Worm (Caenorhabditis elegans): ENCODE data around the gene acbp-3.
A peak's percentile ranks its signal among the peaks of the same experiment; 100 is the strongest.

acbp-3 gene

DNA sequence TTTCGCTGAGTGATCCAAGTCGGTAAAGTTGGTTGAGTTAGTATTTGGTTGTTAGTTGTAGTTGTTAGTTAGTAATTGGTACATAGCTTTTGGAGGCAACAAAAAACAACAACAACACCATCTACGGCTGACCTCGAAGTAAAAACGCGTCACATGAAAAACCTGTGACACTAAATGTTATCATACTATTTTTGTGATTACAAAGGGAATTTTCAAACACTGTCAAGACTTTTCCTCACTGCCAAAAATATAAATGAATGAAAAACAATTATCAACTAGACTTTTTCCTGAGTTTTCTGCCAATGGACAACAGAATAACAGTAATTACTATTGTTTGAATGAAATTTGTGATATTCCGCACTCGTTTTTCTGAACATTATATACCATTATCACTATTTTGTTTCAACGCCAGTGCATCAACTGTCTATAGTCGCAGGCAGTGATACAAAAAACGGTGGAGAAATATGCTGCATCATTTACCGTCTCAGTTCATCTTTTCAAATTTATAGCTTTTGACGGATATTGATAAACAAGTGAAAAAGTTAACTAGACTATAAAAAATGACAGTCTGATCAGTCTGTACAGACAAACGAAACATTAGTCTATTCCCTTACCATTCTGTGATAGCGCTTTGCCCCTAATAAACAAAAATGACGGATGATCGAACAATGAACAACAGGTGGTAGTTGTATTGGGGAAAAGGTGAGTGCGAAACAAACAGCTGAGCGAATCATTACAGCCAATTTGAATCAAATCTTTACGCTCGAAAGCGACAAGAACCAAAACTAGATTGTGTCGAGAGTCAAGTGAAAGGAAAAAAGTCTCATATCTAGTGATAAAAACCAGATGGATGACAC, 11.6 kb downstream of the acbp-3 start:
- peak; percentile 39 for TF ChIP-seq fos-1 (tag; optimal IDR thresholded peaks at IDR 0.05)
- peak; percentile 9 for TF ChIP-seq blmp-1 (tag; optimal IDR thresholded peaks at IDR 0.05; ENCODE audit: insufficient read depth)
- TF ChIP-seq nhr-23 (tag; optimal IDR thresholded peaks at IDR 0.05) = no peak
- peak; percentile 4 for TF ChIP-seq sma-3 (GFP tag; optimal IDR thresholded peaks at IDR 0.05)

DNA sequence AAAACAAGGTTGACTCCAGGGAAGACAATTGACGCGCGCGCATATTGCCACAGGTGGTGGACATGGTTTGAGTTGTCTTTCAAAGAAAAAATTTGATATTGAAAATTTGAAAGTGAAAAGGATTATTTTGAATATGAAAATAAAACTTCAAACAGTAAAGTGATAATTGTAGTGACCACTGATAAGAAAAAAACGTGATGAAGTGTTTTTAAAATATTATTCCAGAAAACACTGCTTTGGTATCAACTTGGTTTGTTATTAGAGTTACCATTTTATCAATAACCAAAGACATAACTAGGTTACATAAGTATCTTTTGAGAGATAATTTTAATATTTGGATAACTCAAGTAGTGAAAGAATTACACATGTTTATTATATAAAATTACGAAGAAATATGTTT, 13.1 kb downstream of the acbp-3 start:
- no peak for TF ChIP-seq alr-1 (tag; optimal IDR thresholded peaks at IDR 0.05)

DNA sequence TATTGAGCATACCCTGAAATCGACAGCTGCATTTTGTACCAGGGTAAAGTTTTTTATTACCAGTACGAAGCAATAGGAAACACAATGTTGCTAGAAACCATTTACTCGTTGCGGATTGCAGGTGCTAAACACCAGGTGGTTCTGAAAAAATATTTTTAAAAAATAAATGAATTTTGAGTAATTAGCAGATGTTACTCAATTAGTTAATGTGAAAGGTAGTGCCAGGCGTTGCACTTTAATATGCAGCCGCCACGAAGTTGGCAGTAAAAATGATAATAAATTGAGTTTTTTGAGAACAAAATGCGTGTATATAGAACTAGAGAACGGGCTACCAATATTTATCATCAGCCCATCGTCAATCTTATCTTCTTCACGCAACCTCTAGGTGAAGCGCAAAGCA, 16.5 kb downstream of the acbp-3 start, which contains the start of gene nstp-9:
Gene nstp-9 (minus strand): TSS at position 101 of the 400 bp plus-strand sequence.
- TF ChIP-seq nhr-77 (tag; optimal IDR thresholded peaks at IDR 0.05) = no peak
- TF ChIP-seq mdl-1 (tag; optimal IDR thresholded peaks at IDR 0.05) = no peak
- TF ChIP-seq ztf-1 (GFP tag; conservative IDR thresholded peaks at IDR 0.05) = no peak
- no peak for TF ChIP-seq crh-2 (tag; optimal IDR thresholded peaks at IDR 0.05)

DNA sequence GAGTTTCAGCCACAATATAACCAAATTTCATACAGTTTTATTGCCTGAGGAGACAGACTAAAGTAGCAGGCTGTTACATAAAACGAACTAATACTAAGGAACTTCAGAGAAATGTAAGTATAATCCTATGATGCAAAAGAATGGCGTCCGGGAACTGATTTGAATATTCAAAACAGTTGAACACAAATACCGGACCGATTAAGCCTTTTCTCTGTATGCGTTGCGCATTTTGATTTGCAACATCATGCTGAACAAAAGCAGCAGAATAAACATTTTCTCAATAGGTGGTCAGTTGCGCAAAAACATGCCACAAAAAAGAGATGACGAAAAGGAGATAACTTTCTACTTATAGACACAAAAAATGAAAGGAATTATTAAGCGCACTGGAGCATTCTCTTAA, 21.0 kb downstream of the acbp-3 start:
- TF ChIP-seq nhr-6 (tag; optimal IDR thresholded peaks at IDR 0.05) = no peak
- TF ChIP-seq blmp-1 (tag; optimal IDR thresholded peaks at IDR 0.05; ENCODE audit: insufficient read depth) = no peak
- TF ChIP-seq R02D3.7 (tag; optimal IDR thresholded peaks at IDR 0.05) = no peak
- no peak for TF ChIP-seq lsy-2 (tag; optimal IDR thresholded peaks at IDR 0.05)
- no peak for TF ChIP-seq unc-39 (tag; optimal IDR thresholded peaks at IDR 0.05)
- TF ChIP-seq nhr-12 (tag; optimal IDR thresholded peaks at IDR 0.05) = no peak
- TF ChIP-seq zag-1 (tag; optimal IDR thresholded peaks at IDR 0.05) = no peak
- TF ChIP-seq mab-5 (tag; optimal IDR thresholded peaks at IDR 0.05) = no peak

DNA sequence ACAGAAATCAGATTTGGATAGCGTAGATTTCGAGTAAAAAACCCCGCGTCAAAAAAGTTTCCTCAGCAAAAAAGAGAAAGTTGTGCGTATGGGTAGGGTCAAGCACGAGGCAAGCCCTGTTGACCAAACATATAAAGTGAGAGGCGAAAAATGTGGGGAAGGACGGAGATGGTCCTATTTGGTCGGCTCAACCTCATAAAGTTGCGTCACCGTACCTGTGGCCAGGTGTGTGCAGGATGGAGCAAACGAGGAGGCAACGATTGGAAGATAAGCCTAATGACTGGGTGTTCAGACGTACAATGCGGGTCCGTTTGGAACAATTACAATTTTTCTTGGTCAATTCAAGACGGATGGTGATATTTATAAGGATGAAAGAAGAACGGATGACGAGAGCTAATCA, 24.1 kb downstream of the acbp-3 start:
- no peak for TF ChIP-seq elt-1 (tag; optimal IDR thresholded peaks at IDR 0.05)
- no peak for TF ChIP-seq lin-13 (GFP tag; optimal IDR thresholded peaks at IDR 0.05)
- no peak for TF ChIP-seq skn-1 (tag; optimal IDR thresholded peaks at IDR 0.05)
- no peak for TF ChIP-seq zag-1 (tag; optimal IDR thresholded peaks at IDR 0.05)
- TF ChIP-seq lin-11 (tag; optimal IDR thresholded peaks at IDR 0.05) = no peak
- no peak for TF ChIP-seq ceh-82 (tag; optimal IDR thresholded peaks at IDR 0.05)
- no peak for TF ChIP-seq C34F6.9 (tag; optimal IDR thresholded peaks at IDR 0.05)
- no peak for TF ChIP-seq mdl-1 (tag; optimal IDR thresholded peaks at IDR 0.05)
- TF ChIP-seq mbf-1 (tag; optimal IDR thresholded peaks at IDR 0.05) = no peak
- TF ChIP-seq nhr-129 (tag; optimal IDR thresholded peaks at IDR 0.05) = no peak

DNA sequence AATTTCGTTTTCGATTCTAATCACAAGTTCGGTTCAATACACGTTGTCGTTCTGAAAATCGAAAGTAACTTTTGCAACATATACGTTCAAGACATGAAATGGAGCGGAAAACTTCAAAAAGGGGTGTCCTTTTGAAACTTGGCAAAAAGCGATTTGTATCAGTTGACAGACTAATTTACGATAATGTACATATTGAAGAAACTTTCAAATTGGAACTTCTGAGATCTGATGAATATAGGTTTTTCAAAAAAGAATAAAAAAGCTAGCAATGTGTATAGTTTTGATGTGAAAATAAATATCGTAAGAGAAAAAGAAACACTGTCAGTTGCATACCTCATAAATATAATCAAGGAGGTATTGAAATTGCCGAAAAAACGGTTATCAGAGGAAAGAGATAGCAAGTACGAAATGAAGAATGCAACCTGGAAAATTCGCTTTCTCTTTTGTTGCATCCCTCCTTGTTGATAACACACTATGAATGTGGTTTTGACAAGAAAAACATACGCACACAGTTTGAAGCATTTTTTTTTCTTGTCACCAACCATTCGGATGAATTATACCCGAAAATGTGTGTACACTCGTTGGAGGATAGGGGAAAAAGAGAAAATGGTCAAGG, 26.0 kb downstream of the acbp-3 start, which contains the start of gene dgn-1:
Gene dgn-1 (minus strand): TSS at position 51 of the 616 bp plus-strand sequence.
- TF ChIP-seq lin-11 (tag; optimal IDR thresholded peaks at IDR 0.05) (no peak), mab-5 (tag; optimal IDR thresholded peaks at IDR 0.05) (no peak), Y55F3AM.14 (GFP tag; optimal IDR thresholded peaks at IDR 0.05) (no peak), fos-1 (tag; optimal IDR thresholded peaks at IDR 0.05) (peak; percentile 78), nhr-6 (tag; optimal IDR thresholded peaks at IDR 0.05) (no peak)

DNA sequence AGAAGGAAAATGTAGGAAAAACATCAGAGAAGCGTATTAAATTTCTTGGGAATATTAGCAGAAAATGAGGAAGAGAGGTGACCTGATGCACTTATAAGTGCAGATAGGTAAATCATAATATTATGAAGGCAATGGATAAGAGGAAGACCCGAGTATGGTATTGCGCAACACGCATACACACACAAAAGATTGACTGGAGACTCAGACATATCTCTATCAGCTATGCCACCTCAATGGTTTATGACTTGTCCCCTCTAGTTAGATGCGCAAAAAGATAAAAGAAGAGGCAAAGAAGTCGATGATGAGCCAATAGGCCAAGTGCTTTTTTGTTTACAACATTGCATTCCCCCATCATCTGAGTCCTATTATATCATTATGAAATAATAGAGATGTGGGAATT, 29.0 kb downstream of the acbp-3 start:
- no peak for TF ChIP-seq F13H6.1 (tag; optimal IDR thresholded peaks at IDR 0.05)
- TF ChIP-seq ztf-11 (tag; optimal IDR thresholded peaks at IDR 0.05) = no peak
- no peak for TF ChIP-seq C34F6.9 (tag; optimal IDR thresholded peaks at IDR 0.05)
- TF ChIP-seq fos-1 (tag; optimal IDR thresholded peaks at IDR 0.05) = no peak
- TF ChIP-seq unc-55 (GFP tag; optimal IDR thresholded peaks at IDR 0.05) = no peak
- no peak for TF ChIP-seq sma-3 (GFP tag; optimal IDR thresholded peaks at IDR 0.05)

Measured in whole organism, L2 larva.